Worm (Caenorhabditis elegans) whole organism, midembryonic: Measurements from ENCODE around the gene C13A2.4.

Source experiments
- T22C8.4 ChIP-seq: fragments of 200-800 bp; sonication (Bioruptor generic); IDR thresholded peaks from 2 replicates; pipeline ENCODE4 v1.3.6; 2022; ENCODE audit warnings: missing genetic modification characterization, missing compliant biosample characterization
- cog-1 ChIP-seq: sonication (generic microtip); optimal IDR thresholded peaks from 2 replicates; lab custom pipeline; 2016; ENCODE audit warnings: missing genetic modification characterization, missing compliant biosample characterization
- flt-1 ChIP-seq: fragments of 200-800 bp; sonication (Bioruptor generic); IDR thresholded peaks from 2 replicates; pipeline ENCODE4 v1.3.6; 2022; ENCODE audit warnings: missing genetic modification characterization, missing compliant biosample characterization
- klf-2 ChIP-seq: fragments of 200-800 bp; sonication (Bioruptor generic); conservative IDR thresholded peaks from 2 replicates; pipeline ENCODE4 v1.3.6; 2022; ENCODE audit warnings: missing genetic modification reagents, missing genetic modification characterization, missing compliant biosample characterization
- ztf-23 ChIP-seq: fragments of 200-800 bp; sonication (Bioruptor generic); IDR thresholded peaks from 2 replicates; pipeline ENCODE4 v1.3.6; 2022; ENCODE audit warnings: missing genetic modification reagents, missing genetic modification characterization, missing compliant biosample characterization

- TF ChIP-seq cog-1 (tag; lab: Kevin White, UChicago) (no peak), ztf-23 (GFP tag; lab: Robert Waterston, UW) (no peak), flt-1 (GFP tag; lab: Robert Waterston, UW) (no peak), T22C8.4 (GFP tag; lab: Robert Waterston, UW) (no peak), klf-2 (no peak)
Observed at ce11 chrV:7237094-7237132, 42.3 kb upstream of the C13A2.4 start, which contains the start of gene hpo-9.
